Fruit fly (Drosophila melanogaster): Measurements from ENCODE around the gene LManI.

LManI gene

DNA sequence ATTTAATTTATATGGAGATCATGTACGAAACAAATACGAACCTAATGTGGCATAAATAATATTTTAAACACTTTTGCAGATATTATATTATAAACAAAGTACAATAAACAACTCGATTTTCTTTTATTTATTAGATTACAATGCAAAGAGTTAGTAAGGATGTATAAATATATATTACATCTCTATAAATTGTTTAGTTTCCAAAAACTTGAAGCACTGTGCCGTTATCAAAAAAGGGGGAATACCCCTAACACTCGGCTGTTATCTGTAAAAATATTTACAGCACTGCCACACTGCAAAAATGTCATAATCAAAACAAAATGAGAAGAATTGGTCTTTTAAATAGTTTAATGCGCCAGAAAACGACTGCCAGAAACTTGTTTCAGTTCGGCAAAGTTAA lies 28.5 kb downstream of the LManI start, which contains the start of gene CG5188 (continued):
- TF ChIP-seq Chrac-16 (GFP tag; optimal IDR thresholded peaks at IDR 0.05) (peak; percentile 19), gce (GFP tag; IDR thresholded peaks at IDR 0.05) (0 out of 3 replicates have a peak, but pooled peaks have one; percentile 48), tup (GFP tag; optimal IDR thresholded peaks at IDR 0.05) (no peak), CG4282 (GFP tag; optimal IDR thresholded peaks at IDR 0.05) (peak; percentile 6), Meics (GFP tag; optimal IDR thresholded peaks at IDR 0.05) (no peak), CG16779 (GFP tag; IDR thresholded peaks at IDR 0.05) (no peak), CG2129 (GFP tag; IDR thresholded peaks at IDR 0.05; ENCODE audit: partially characterized antibody) (no peak), Sox102F (GFP tag; optimal IDR thresholded peaks at IDR 0.05) (no peak), jing (GFP tag; optimal IDR thresholded peaks at IDR 0.05) (no peak), CG17829 (tag; optimal IDR thresholded peaks at IDR 0.05) (peak; percentile 68), trem (tag; optimal IDR thresholded peaks at IDR 0.05) (peak; percentile 55), klu (GFP tag; IDR thresholded peaks at IDR 0.05) (no peak), Mrtf (GFP tag; IDR thresholded peaks at IDR 0.05) (no peak), chn (GFP tag; optimal IDR thresholded peaks at IDR 0.05) (peak; percentile 17), CG4424 (GFP tag; optimal IDR thresholded peaks at IDR 0.05) (peak; percentile 19), CG12391 (tag; optimal IDR thresholded peaks at IDR 0.05) (peak; percentile 67), gem (tag; optimal IDR thresholded peaks at IDR 0.05) (peak; percentile 74), CG17328 (GFP tag; IDR thresholded peaks at IDR 0.05) (peak; percentile 68), Fer1 (GFP tag; optimal IDR thresholded peaks at IDR 0.05) (peak; percentile 48), scrt (GFP tag; optimal IDR thresholded peaks at IDR 0.05) (no peak), cas (GFP tag; IDR thresholded peaks at IDR 0.05) (no peak), zfh2 (GFP tag; optimal IDR thresholded peaks at IDR 0.05) (no peak), Bteb2 (GFP tag; optimal IDR thresholded peaks at IDR 0.05) (no peak), CG17359 (tag; optimal IDR thresholded peaks at IDR 0.05) (peak; percentile 60), disco-r (GFP tag; optimal IDR thresholded peaks at IDR 0.05) (no peak), CG8089 (GFP tag; optimal IDR thresholded peaks at IDR 0.05) (no peak), ssp (GFP tag; IDR thresholded peaks at IDR 0.05) (peak; percentile 60), CG10462 (GFP tag; optimal IDR thresholded peaks at IDR 0.05) (no peak), Eip74EF (GFP tag; optimal IDR thresholded peaks at IDR 0.05) (peak in 1 of 2 experiments; percentile 29), CG6791 (GFP tag; IDR thresholded peaks at IDR 0.05; ENCODE audit: partially characterized antibody) (0 out of 3 replicates have a peak, but pooled peaks have one; percentile 45), MTF-1 (GFP tag; optimal IDR thresholded peaks at IDR 0.05; ENCODE audit: borderline replicate concordance) (no peak), CG6689 (GFP tag; IDR thresholded peaks at IDR 0.05) (peak; percentile 51), Sry-β (GFP tag; optimal IDR thresholded peaks at IDR 0.05) (no peak), HHEX (GFP tag; optimal IDR thresholded peaks at IDR 0.05) (no peak), Adf1 (GFP tag; IDR thresholded peaks at IDR 0.05) (no peak), CG11093 (GFP tag; IDR thresholded peaks at IDR 0.05) (no peak), CG11723 (GFP tag; optimal IDR thresholded peaks at IDR 0.05) (no peak), Ptx1 (GFP tag; IDR thresholded peaks at IDR 0.05) (no peak), grau (tag; optimal IDR thresholded peaks at IDR 0.05) (peak; percentile 69), CG2120 (GFP tag; optimal IDR thresholded peaks at IDR 0.05) (peak; percentile 56), Ravus (GFP tag; IDR thresholded peaks at IDR 0.05) (no peak), gfzf (GFP tag; optimal IDR thresholded peaks at IDR 0.05) (peak; percentile 54), CG34376 (GFP tag; optimal IDR thresholded peaks at IDR 0.05) (peak; percentile 42), salm (tag; optimal IDR thresholded peaks at IDR 0.05) (peak; percentile 7), CG4360 (GFP tag; IDR thresholded peaks at IDR 0.05) (no peak), CG18619 (GFP tag; optimal IDR thresholded peaks at IDR 0.05) (peak; percentile 16), rib (GFP tag; IDR thresholded peaks at IDR 0.05) (no peak), NFAT (GFP tag; IDR thresholded peaks at IDR 0.05) (peak; percentile 74; the same call in 1 of the 2 replicates), HLH3B (GFP tag; IDR thresholded peaks at IDR 0.05) (no peak), CG11398 (GFP tag; optimal IDR thresholded peaks at IDR 0.05) (no peak), vfl (GFP tag; optimal IDR thresholded peaks at IDR 0.05) (peak; percentile 28), CG10959 (GFP tag; IDR thresholded peaks at IDR 0.05) (no peak)

Data from whole organism, embryonic.